Fruit fly (Drosophila melanogaster): Measurements from ENCODE around the gene Vps53.

dm6 chr2L:4389405-4390115, 3.7 kb upstream of the Vps53 start:
- TF ChIP-seq psq (optimal IDR thresholded peaks at IDR 0.05) (no peak), Dll (optimal IDR thresholded peaks at IDR 0.05) (no peak), usp (GFP tag; optimal IDR thresholded peaks at IDR 0.05) (no peak), EcR (GFP tag; optimal IDR thresholded peaks at IDR 0.05) (no peak)

All from whole organism.